Fruit fly (Drosophila melanogaster) whole organism, embryonic: ENCODE measurements around the gene CG33298.

ENCODE experiments used
- Adf1 ChIP-seq: fragments of 200-800 bp; sonication (Bioruptor generic); IDR thresholded peaks from 2 replicates; pipeline ENCODE4 v1.3.6; 2022; ENCODE audit warnings: missing biosample characterization, missing genetic modification characterization
- Aef1 ChIP-seq: fragments of 200-800 bp; sonication (Bioruptor generic); IDR thresholded peaks from 3 replicates; pipeline ENCODE4 v1.3.6; 2022; ENCODE audit warnings: missing biosample characterization, missing genetic modification characterization
- Blimp-1 ChIP-seq: fragments of 200-800 bp; sonication (Bioruptor generic); optimal IDR thresholded peaks from 3 replicates; lab custom pipeline; 2018; ENCODE audit warnings: missing biosample characterization, missing genetic modification characterization, mild to moderate bottlenecking, moderate library complexity, missing genetic modification reagents
- C15 ChIP-seq: fragments of 200-800 bp; sonication (Bioruptor generic); IDR thresholded peaks from 3 replicates; pipeline ENCODE4 v1.3.6; 2022; ENCODE audit warnings: missing biosample characterization, missing genetic modification characterization
- CG11093 ChIP-seq: fragments of 200-800 bp; sonication (Bioruptor generic); IDR thresholded peaks from 3 replicates; pipeline ENCODE4 v1.3.6; 2022; ENCODE audit warnings: missing biosample characterization, missing genetic modification characterization
- CG12104 ChIP-seq: fragments of 200-800 bp; sonication (Bioruptor generic); optimal IDR thresholded peaks from 3 replicates; lab custom pipeline; 2016; ENCODE audit warnings: missing biosample characterization, missing genetic modification characterization
- CG13296 ChIP-seq: fragments of 200-800 bp; sonication (Bioruptor generic); optimal IDR thresholded peaks from 3 replicates; lab custom pipeline; 2018; ENCODE audit warnings: missing biosample characterization, mild to moderate bottlenecking, missing genetic modification characterization
- CG14441 ChIP-seq: fragments of 200-800 bp; sonication (Bioruptor generic); IDR thresholded peaks from 2 replicates; pipeline ENCODE4 v1.3.6; 2022; ENCODE audit warnings: missing biosample characterization, missing genetic modification characterization
- CG14667 ChIP-seq: fragments of 200-800 bp; sonication (Bioruptor generic); IDR thresholded peaks from 2 replicates; pipeline ENCODE4 v1.3.6; 2022; ENCODE audit warnings: missing biosample characterization, missing genetic modification characterization
- CG15073 ChIP-seq: fragments of 200-800 bp; sonication (Bioruptor generic); optimal IDR thresholded peaks from 2 replicates; lab custom pipeline; 2016; ENCODE audit warnings: missing biosample characterization, missing genetic modification characterization
- CG15269 ChIP-seq: fragments of 200-800 bp; sonication (Bioruptor generic); optimal IDR thresholded peaks from 2 replicates; lab custom pipeline; 2018; ENCODE audit warnings: missing biosample characterization, mild to moderate bottlenecking, missing genetic modification characterization, moderate library complexity
- CG17359 ChIP-seq: fragments of 200-800 bp; sonication (Bioruptor generic); optimal IDR thresholded peaks from 3 replicates; lab custom pipeline; 2018; ENCODE audit warnings: missing biosample characterization, mild to moderate bottlenecking, missing genetic modification characterization, moderate library complexity
- CG17361 ChIP-seq: fragments of 200-800 bp; sonication (Bioruptor generic); IDR thresholded peaks from 3 replicates; pipeline ENCODE4 v1.3.6; 2022; ENCODE audit warnings: missing biosample characterization, missing genetic modification characterization
- CG1832 ChIP-seq: fragments of 200-800 bp; sonication (Bioruptor generic); optimal IDR thresholded peaks from 2 replicates; lab custom pipeline; 2017; ENCODE audit warnings: missing biosample characterization, mild to moderate bottlenecking, missing genetic modification characterization, inconsistent platforms
- CG4617 ChIP-seq: fragments of 200-800 bp; sonication (Bioruptor generic); optimal IDR thresholded peaks from 3 replicates; lab custom pipeline; 2016; ENCODE audit warnings: missing biosample characterization, missing genetic modification characterization, borderline replicate concordance
- CG7372 ChIP-seq: fragments of 200-800 bp; sonication (Bioruptor generic); IDR thresholded peaks from 2 replicates; pipeline ENCODE4 v1.3.6; 2022; ENCODE audit warnings: missing biosample characterization, missing genetic modification characterization
- CG7963 ChIP-seq: fragments of 200-800 bp; sonication (Bioruptor generic); IDR thresholded peaks from 3 replicates; pipeline ENCODE4 v1.3.6; 2022; ENCODE audit warnings: missing biosample characterization, missing genetic modification characterization; ENCODE audit not compliant: partially characterized antibody
- CG8089 ChIP-seq: fragments of 200-800 bp; sonication (Bioruptor generic); optimal IDR thresholded peaks from 3 replicates; lab custom pipeline; 2016; ENCODE audit warnings: missing biosample characterization, missing genetic modification characterization
- CG8359 ChIP-seq: fragments of 200-800 bp; sonication (Bioruptor generic); optimal IDR thresholded peaks from 2 replicates; lab custom pipeline; 2017; ENCODE audit warnings: missing biosample characterization, mild to moderate bottlenecking, missing genetic modification characterization, borderline replicate concordance
- Dip2 ChIP-seq: fragments of 200-800 bp; sonication (Bioruptor generic); IDR thresholded peaks from 2 replicates; pipeline ENCODE4 v1.3.6; 2022; ENCODE audit warnings: missing biosample characterization, missing genetic modification characterization
- Doc2 ChIP-seq: fragments of 200-800 bp; sonication (Bioruptor generic); IDR thresholded peaks from 2 replicates; pipeline ENCODE4 v1.3.6; 2022; ENCODE audit warnings: missing biosample characterization, missing genetic modification characterization
- HLH3B ChIP-seq: fragments of 200-800 bp; sonication (Bioruptor generic); IDR thresholded peaks from 2 replicates; pipeline ENCODE4 v1.3.6; 2022; ENCODE audit warnings: missing biosample characterization, missing genetic modification characterization
- HmgZ ChIP-seq: fragments of 200-800 bp; sonication (Bioruptor generic); optimal IDR thresholded peaks from 2 replicates; lab custom pipeline; 2018; ENCODE audit warnings: missing biosample characterization, mild to moderate bottlenecking, missing genetic modification characterization
- Hsf ChIP-seq: fragments of 200-800 bp; sonication (Bioruptor generic); optimal IDR thresholded peaks from 3 replicates; lab custom pipeline; 2016; ENCODE audit warnings: missing biosample characterization, missing genetic modification characterization
- Meics ChIP-seq: fragments of 200-800 bp; sonication (Bioruptor generic); optimal IDR thresholded peaks from 2 replicates; lab custom pipeline; 2017; ENCODE audit warnings: missing biosample characterization, mild to moderate bottlenecking, missing genetic modification characterization
- Opbp ChIP-seq: fragments of 200-800 bp; sonication (Bioruptor generic); IDR thresholded peaks from 3 replicates; pipeline ENCODE4 v1.3.6; 2022; ENCODE audit warnings: missing biosample characterization, missing genetic modification characterization; ENCODE audit not compliant: partially characterized antibody
- Pdp1 ChIP-seq, 2 experiments: fragments of 200-800 bp; sonication (Bioruptor generic); optimal IDR thresholded peaks; 3 replicates each; lab custom pipeline; 2016; ENCODE audit warnings: missing biosample characterization in 2 of 2, missing genetic modification characterization in 2 of 2, mild to moderate bottlenecking in 1 of 2, moderate library complexity in 1 of 2
- Ptx1 ChIP-seq: fragments of 200-800 bp; sonication (Bioruptor generic); IDR thresholded peaks from 2 replicates; pipeline ENCODE4 v1.3.6; 2022; ENCODE audit warnings: missing biosample characterization, missing genetic modification characterization
- Scr ChIP-seq: fragments of 200-800 bp; sonication (Bioruptor generic); IDR thresholded peaks from 2 replicates; pipeline ENCODE4 v1.3.6; 2022; ENCODE audit warnings: missing biosample characterization, missing genetic modification characterization; ENCODE audit not compliant: partially characterized antibody
- br ChIP-seq: fragments of >200 bp; optimal IDR thresholded peaks from 2 replicates; lab custom pipeline; 2017
- chinmo ChIP-seq: fragments of 200-800 bp; sonication (Bioruptor generic); IDR thresholded peaks from 4 replicates; pipeline ENCODE4 v1.3.6; 2022; ENCODE audit warnings: missing biosample characterization, missing genetic modification characterization; ENCODE audit not compliant: partially characterized antibody
- fu2 ChIP-seq: fragments of 200-800 bp; sonication (Bioruptor generic); optimal IDR thresholded peaks from 2 replicates; lab custom pipeline; 2016; ENCODE audit warnings: missing biosample characterization, missing genetic modification characterization
- gcm2 ChIP-seq: fragments of 200-800 bp; sonication (Bioruptor generic); optimal IDR thresholded peaks from 2 replicates; lab custom pipeline; 2016; ENCODE audit warnings: missing biosample characterization, missing genetic modification characterization
- gfzf ChIP-seq: fragments of 200-800 bp; sonication (Bioruptor generic); optimal IDR thresholded peaks from 2 replicates; lab custom pipeline; 2016; ENCODE audit warnings: missing biosample characterization, mild to moderate bottlenecking, missing genetic modification characterization, moderate library complexity
- hbn ChIP-seq: fragments of 200-800 bp; sonication (Bioruptor generic); IDR thresholded peaks from 2 replicates; pipeline ENCODE4 v1.3.6; 2022; ENCODE audit warnings: missing biosample characterization, missing genetic modification characterization; ENCODE audit not compliant: partially characterized antibody
- jigr1 ChIP-seq: fragments of 200-800 bp; sonication (Bioruptor generic); IDR thresholded peaks from 3 replicates; pipeline ENCODE4 v1.3.6; 2022; ENCODE audit warnings: missing biosample characterization, missing genetic modification characterization
- kah ChIP-seq: fragments of 200-800 bp; sonication (Bioruptor generic); optimal IDR thresholded peaks from 2 replicates; lab custom pipeline; 2018; ENCODE audit warnings: missing biosample characterization, mild to moderate bottlenecking, missing genetic modification characterization
- kni ChIP-seq: fragments of 200-800 bp; sonication (Bioruptor generic); optimal IDR thresholded peaks from 3 replicates; lab custom pipeline; 2017; ENCODE audit warnings: mild to moderate bottlenecking, missing biosample characterization, missing genetic modification reagents, missing genetic modification characterization
- prd ChIP-seq, 3 experiments: fragments of >200 bp in 2 of 3; fragments of 200-800 bp in 1 of 3; sonication (Bioruptor generic) in 1 of 3; optimal IDR thresholded peaks in 2 of 3; IDR thresholded peaks in 1 of 3; 2 replicates in 2 of 3; 3 replicates in 1 of 3; pipeline versions ENCODE4 v1.3.6 to Lab custom; 2017 to 2022; ENCODE audit warnings: missing biosample characterization in 1 of 3, missing genetic modification characterization in 1 of 3
- row ChIP-seq: fragments of 200-800 bp; sonication (Bioruptor generic); IDR thresholded peaks from 3 replicates; pipeline ENCODE4 v1.3.6; 2022; ENCODE audit warnings: missing biosample characterization, missing genetic modification characterization
- sc ChIP-seq, 3 experiments: fragments of >200 bp in 2 of 3; fragments of 200-800 bp in 1 of 3; sonication (Bioruptor generic) in 1 of 3; optimal IDR thresholded peaks; 2 replicates in 2 of 3; 3 replicates in 1 of 3; lab custom pipeline; 2017; ENCODE audit warnings: mild to moderate bottlenecking in 1 of 3, missing biosample characterization in 1 of 3, missing genetic modification characterization in 1 of 3, missing genetic modification reagents in 1 of 3
- sens-2 ChIP-seq: fragments of 200-800 bp; sonication (Bioruptor generic); IDR thresholded peaks from 2 replicates; pipeline ENCODE4 v1.3.6; 2022; ENCODE audit warnings: missing biosample characterization, missing genetic modification characterization
- sna ChIP-seq: fragments of 200-800 bp; sonication (Bioruptor generic); IDR thresholded peaks from 2 replicates; pipeline ENCODE4 v1.3.6; 2022; ENCODE audit warnings: missing biosample characterization, missing genetic modification characterization; ENCODE audit not compliant: partially characterized antibody
- sqz ChIP-seq: fragments of 200-800 bp; sonication (Bioruptor generic); optimal IDR thresholded peaks from 3 replicates; lab custom pipeline; 2018; ENCODE audit warnings: missing biosample characterization, mild to moderate bottlenecking, missing genetic modification characterization
- sug ChIP-seq: fragments of 200-800 bp; optimal IDR thresholded peaks from 2 replicates; lab custom pipeline; 2019; ENCODE audit warnings: missing biosample characterization, mild to moderate bottlenecking, missing genetic modification characterization, moderate library complexity
- vvl ChIP-seq: fragments of 200-800 bp; sonication (Bioruptor generic); IDR thresholded peaks from 2 replicates; pipeline ENCODE4 v1.3.6; 2022; ENCODE audit warnings: missing biosample characterization, missing genetic modification characterization
- zen ChIP-seq: fragments of 200-800 bp; sonication (Bioruptor generic); optimal IDR thresholded peaks from 3 replicates; lab custom pipeline; 2018; ENCODE audit warnings: missing biosample characterization, mild to moderate bottlenecking, missing genetic modification characterization, moderate library complexity

CG33298 gene

dm6 chr2L:9569588-9570434 is 74.5 kb downstream of the CG33298 start (continued):
- TF ChIP-seq Adf1 (GFP tag; lab: Robert Waterston, UW) (peak; percentile 45; the same call in 1 of the 2 replicates), CG4617 (GFP tag; lab: Kevin White, UChicago) (peak; percentile 66), Ptx1 (GFP tag; lab: Robert Waterston, UW) (peak; percentile 93), CG1832 (no peak), kah (GFP tag; lab: Kevin White, UChicago) (peak; percentile 90), zen (tag; lab: Kevin White, UChicago) (peak; percentile 96), sqz (GFP tag; lab: Kevin White, UChicago) (peak; percentile 95), CG7963 (GFP tag; lab: Robert Waterston, UW) (no peak), sna (GFP tag; lab: Robert Waterston, UW) (no peak), CG11093 (peak; percentile 77), jigr1 (GFP tag; lab: Robert Waterston, UW) (peak; percentile 86; the same call in 2 of the 3 replicates), gfzf (GFP tag; lab: Kevin White, UChicago) (no peak), CG14441 (GFP tag; lab: Robert Waterston, UW) (peak; percentile 89), Hsf (GFP tag; lab: Kevin White, UChicago) (peak; percentile 90), Meics (GFP tag; lab: Kevin White, UChicago) (peak; percentile 98), fu2 (peak; percentile 64), row (GFP tag; lab: Robert Waterston, UW) (peak; percentile 94), CG13296 (GFP tag; lab: Kevin White, UChicago) (peak; percentile 98), CG8359 (GFP tag; lab: Kevin White, UChicago) (peak; percentile 91), CG14667 (GFP tag; lab: Robert Waterston, UW) (peak; percentile 68), Dip2 (GFP tag; lab: Robert Waterston, UW) (peak; percentile 35; the same call in 1 of the 2 replicates), sens-2 (GFP tag; lab: Robert Waterston, UW) (peak; percentile 70), CG7372 (GFP tag; lab: Robert Waterston, UW) (peak; percentile 93), gcm2 (peak; percentile 97), hbn (GFP tag; lab: Robert Waterston, UW) (no peak), Doc2 (GFP tag; lab: Robert Waterston, UW) (peak; percentile 52; the same call in 1 of the 2 replicates), CG17361 (GFP tag; lab: Robert Waterston, UW) (peak; percentile 99), prd (optimal IDR thresholded peaks at IDR 0.05; lab: Kevin White, UChicago) (no peak), prd (GFP tag; IDR thresholded peaks at IDR 0.05; lab: Robert Waterston, UW) (peak; percentile 93), CG12104 (GFP tag; lab: Kevin White, UChicago) (peak; percentile 97), C15 (peak; percentile 71; the same call in 2 of the 3 replicates), Opbp (GFP tag; lab: Robert Waterston, UW) (no peak), CG15269 (tag; lab: Kevin White, UChicago) (peak; percentile 98), kni (GFP tag; lab: Kevin White, UChicago) (peak; percentile 42), vvl (peak; percentile 92), chinmo (GFP tag; lab: Robert Waterston, UW) (no peak), sc (optimal IDR thresholded peaks at IDR 0.05; lab: Kevin White, UChicago) (no peak), sc (GFP tag; optimal IDR thresholded peaks at IDR 0.05; lab: Kevin White, UChicago) (peak; percentile 95), Scr (GFP tag; lab: Robert Waterston, UW) (peak; percentile 48), CG15073 (peak; percentile 62), Pdp1 (GFP tag; optimal IDR thresholded peaks at IDR 0.05; lab: Kevin White, UChicago) (peak; percentile 77 to 87), br (lab: Kevin White, UChicago) (no peak), Blimp-1 (GFP tag; lab: Kevin White, UChicago) (peak; percentile 93), CG17359 (peak; percentile 94), sug (peak; percentile 94), HLH3B (GFP tag; lab: Robert Waterston, UW) (peak; percentile 91), CG8089 (peak; percentile 74), HmgZ (tag; lab: Kevin White, UChicago) (peak; percentile 91), Aef1 (GFP tag; lab: Robert Waterston, UW) (peak; percentile 82)
